Worm (Caenorhabditis elegans): Measurements from ENCODE around the gene atg-16.2.

- TF ChIP-seq unc-55 (GFP tag; optimal IDR thresholded peaks at IDR 0.05) = no peak
- TF ChIP-seq ztf-4 (tag; optimal IDR thresholded peaks at IDR 0.05) = no peak
- no peak for TF ChIP-seq Y55F3AM.14 (GFP tag; optimal IDR thresholded peaks at IDR 0.05)
- no peak for TF ChIP-seq skn-1 (tag; optimal IDR thresholded peaks at IDR 0.05)
- TF ChIP-seq fos-1 (tag; optimal IDR thresholded peaks at IDR 0.05) = no peak
- TF ChIP-seq F13H6.1 (tag; optimal IDR thresholded peaks at IDR 0.05) = no peak
- no peak for TF ChIP-seq lin-39 (tag; optimal IDR thresholded peaks at IDR 0.05)
- no peak for TF ChIP-seq nhr-11 (tag; optimal IDR thresholded peaks at IDR 0.05)
- TF ChIP-seq lin-13 (GFP tag; optimal IDR thresholded peaks at IDR 0.05) = no peak
- no peak for TF ChIP-seq elt-3 (tag; optimal IDR thresholded peaks at IDR 0.05)
- no peak for TF ChIP-seq zag-1 (tag; optimal IDR thresholded peaks at IDR 0.05)
- no peak for TF ChIP-seq aly-2 (tag; optimal IDR thresholded peaks at IDR 0.05)
- TF ChIP-seq crh-2 (tag; optimal IDR thresholded peaks at IDR 0.05) = no peak
- no peak for TF ChIP-seq mab-5 (tag; optimal IDR thresholded peaks at IDR 0.05)
Measured at ce11 chrII:6403233-6403632, 50.0 kb downstream of the atg-16.2 start, which contains the start of gene T25D10.1.

All from whole organism, L2 larva.